Fruit fly (Drosophila melanogaster) whole organism, adult: ENCODE measurements around the gene CG11085.
A peak's percentile ranks its signal among the peaks of the same experiment; 100 is the strongest.

ENCODE experiments used
- CG11617 ChIP-seq: fragments of 200-800 bp; sonication (Bioruptor generic); optimal IDR thresholded peaks from 2 replicates; lab custom pipeline; 2017; ENCODE audit warnings: mild to moderate bottlenecking, missing biosample characterization, missing genetic modification reagents, missing genetic modification characterization
- CG12768 ChIP-seq: fragments of 200-800 bp; sonication (Bioruptor generic); optimal IDR thresholded peaks from 2 replicates; lab custom pipeline; 2017; ENCODE audit warnings: missing biosample characterization, missing genetic modification characterization, mild to moderate bottlenecking, moderate library complexity, missing genetic modification reagents
- CG14711 ChIP-seq: fragments of 200-800 bp; sonication (Bioruptor generic); optimal IDR thresholded peaks from 2 replicates; lab custom pipeline; 2018; ENCODE audit warnings: missing biosample characterization, mild to moderate bottlenecking, missing genetic modification characterization, moderate library complexity
- CG1620 ChIP-seq: fragments of 200-800 bp; sonication (Bioruptor generic); optimal IDR thresholded peaks from 2 replicates; lab custom pipeline; 2016; ENCODE audit warnings: missing biosample characterization, missing genetic modification characterization
- CG33017 ChIP-seq: fragments of 200-800 bp; sonication (Bioruptor generic); optimal IDR thresholded peaks from 2 replicates; lab custom pipeline; 2018; ENCODE audit warnings: missing biosample characterization, mild to moderate bottlenecking, missing genetic modification characterization, moderate library complexity
- CG5204 ChIP-seq: fragments of 200-800 bp; sonication (Bioruptor generic); optimal IDR thresholded peaks from 2 replicates; lab custom pipeline; 2016; ENCODE audit warnings: missing biosample characterization, missing genetic modification characterization
- CG7045 ChIP-seq: fragments of 200-800 bp; sonication (Bioruptor generic); optimal IDR thresholded peaks from 2 replicates; lab custom pipeline; 2017; ENCODE audit warnings: missing biosample characterization, mild to moderate bottlenecking, missing genetic modification characterization
- CG7101 ChIP-seq: fragments of 200-800 bp; sonication (Bioruptor generic); optimal IDR thresholded peaks from 2 replicates; lab custom pipeline; 2018; ENCODE audit warnings: missing biosample characterization, mild to moderate bottlenecking, missing genetic modification characterization, moderate library complexity
- Clk ChIP-seq: fragments of 200-800 bp; sonication (Bioruptor generic); optimal IDR thresholded peaks from 2 replicates; lab custom pipeline; 2017; ENCODE audit warnings: missing biosample characterization, missing genetic modification characterization
- Crg-1 ChIP-seq: fragments of 200-800 bp; sonication (Bioruptor generic); optimal IDR thresholded peaks from 2 replicates; lab custom pipeline; 2016; ENCODE audit warnings: missing biosample characterization, missing genetic modification characterization
- Hr96 ChIP-seq: fragments of 200-800 bp; sonication (Bioruptor generic); optimal IDR thresholded peaks from 2 replicates; lab custom pipeline; 2016; ENCODE audit warnings: missing biosample characterization, missing genetic modification characterization
- Mnt ChIP-seq: fragments of 200-800 bp; sonication (Bioruptor generic); optimal IDR thresholded peaks from 2 replicates; lab custom pipeline; 2016; ENCODE audit warnings: missing biosample characterization, mild to moderate bottlenecking, missing genetic modification characterization
- bab1 ChIP-seq: fragments of 200-800 bp; sonication (Bioruptor generic); optimal IDR thresholded peaks from 3 replicates; lab custom pipeline; 2019; ENCODE audit warnings: missing biosample characterization, mild to moderate bottlenecking, missing genetic modification characterization, moderate library complexity
- cic ChIP-seq: fragments of 200-800 bp; sonication (Bioruptor generic); optimal IDR thresholded peaks from 2 replicates; lab custom pipeline; 2017; ENCODE audit warnings: missing biosample characterization, mild to moderate bottlenecking, missing genetic modification characterization, moderate library complexity
- cnc ChIP-seq, 2 experiments: fragments of >200 bp; optimal IDR thresholded peaks; 2 replicates each; lab custom pipeline; 2017
- kay ChIP-seq: fragments of 200-800 bp; sonication (Bioruptor generic); peaks from one replicate; lab custom pipeline; 2016; ENCODE audit warnings: missing biosample characterization, missing genetic modification characterization, borderline replicate concordance
- ovo ChIP-seq: fragments of 200-800 bp; sonication (Bioruptor generic); optimal IDR thresholded peaks from 2 replicates; lab custom pipeline; 2016; ENCODE audit warnings: missing biosample characterization, missing genetic modification characterization
- pad ChIP-seq: fragments of 200-800 bp; sonication (Bioruptor generic); optimal IDR thresholded peaks from 3 replicates; lab custom pipeline; 2017; ENCODE audit warnings: missing biosample characterization, missing genetic modification characterization, mild to moderate bottlenecking, moderate library complexity, missing genetic modification reagents
- tj ChIP-seq: fragments of 200-800 bp; sonication (Bioruptor generic); optimal IDR thresholded peaks from 3 replicates; lab custom pipeline; 2017; ENCODE audit warnings: missing biosample characterization, mild to moderate bottlenecking, missing genetic modification characterization, moderate library complexity
- toe ChIP-seq: fragments of 200-800 bp; sonication (Bioruptor generic); optimal IDR thresholded peaks from 2 replicates; lab custom pipeline; 2016; ENCODE audit warnings: missing biosample characterization, missing genetic modification characterization

The CG11085 gene

dm6 chrX:12633992-12634391 lies 17.9 kb downstream of the CG11085 start:
- TF ChIP-seq CG1620 (GFP tag; lab: Kevin White, UChicago): no peak
- TF ChIP-seq CG5204 (GFP tag; lab: Kevin White, UChicago): no peak
- TF ChIP-seq ovo (GFP tag; lab: Kevin White, UChicago): no peak
- TF ChIP-seq Crg-1: no peak
- no peak for TF ChIP-seq CG7045 (GFP tag; lab: Kevin White, UChicago)
- TF ChIP-seq CG11617 (GFP tag; lab: Kevin White, UChicago): no peak
- no peak for TF ChIP-seq toe (GFP tag; lab: Kevin White, UChicago)
- TF ChIP-seq cnc (optimal IDR thresholded peaks at IDR 0.05; lab: Kevin White, UChicago): no peak
- no peak for TF ChIP-seq CG7101 (tag; lab: Kevin White, UChicago)
- TF ChIP-seq tj (GFP tag; lab: Kevin White, UChicago): no peak
- no peak for TF ChIP-seq bab1 (GFP tag; lab: Kevin White, UChicago)
- TF ChIP-seq CG14711: no peak
- no peak for TF ChIP-seq cic
- TF ChIP-seq pad (GFP tag; lab: Kevin White, UChicago): no peak
- no peak for TF ChIP-seq CG33017 (tag; lab: Kevin White, UChicago)
- no peak for TF ChIP-seq Mnt (GFP tag; lab: Kevin White, UChicago)
- no peak for TF ChIP-seq CG12768 (GFP tag; lab: Kevin White, UChicago)
- no peak for TF ChIP-seq kay (GFP tag; lab: Kevin White, UChicago)

- TF ChIP-seq Clk: no peak
- TF ChIP-seq kay (GFP tag; lab: Kevin White, UChicago): peak; percentile 44
- TF ChIP-seq CG14711: no peak
Observed at dm6 chrX:12645361-12645760, 29.2 kb downstream of the CG11085 start.

dm6 chrX:12651613-12652012 lies 35.5 kb downstream of the CG11085 start:
- TF ChIP-seq CG11617 (GFP tag; lab: Kevin White, UChicago): no peak
- no peak for TF ChIP-seq cnc (optimal IDR thresholded peaks at IDR 0.05; lab: Kevin White, UChicago)
- no peak for TF ChIP-seq cic
- no peak for TF ChIP-seq Crg-1
- TF ChIP-seq Clk: no peak
- TF ChIP-seq Hr96: no peak
- no peak for TF ChIP-seq tj (GFP tag; lab: Kevin White, UChicago)
- TF ChIP-seq Mnt (GFP tag; lab: Kevin White, UChicago): no peak
- no peak for TF ChIP-seq CG7101 (tag; lab: Kevin White, UChicago)
- no peak for TF ChIP-seq pad (GFP tag; lab: Kevin White, UChicago)

dm6 chrX:12653574-12653973 lies 37.5 kb downstream of the CG11085 start, which contains the start of gene CkIalpha:
Gene CkIalpha, plus strand, starts transcription at chrX:12653626.
- TF ChIP-seq pad (GFP tag; lab: Kevin White, UChicago) (peak; percentile 54), CG7045 (GFP tag; lab: Kevin White, UChicago) (no peak), Hr96 (no peak), bab1 (GFP tag; lab: Kevin White, UChicago) (peak; percentile 85), Mnt (GFP tag; lab: Kevin White, UChicago) (peak; percentile 82), CG12768 (GFP tag; lab: Kevin White, UChicago) (peak; percentile 31), cnc (optimal IDR thresholded peaks at IDR 0.05; lab: Kevin White, UChicago) (no peak), CG33017 (tag; lab: Kevin White, UChicago) (no peak), CG14711 (peak; percentile 36), ovo (GFP tag; lab: Kevin White, UChicago) (peak; percentile 64), Clk (peak; percentile 12), cic (peak; percentile 35), toe (GFP tag; lab: Kevin White, UChicago) (peak; percentile 61), CG11617 (GFP tag; lab: Kevin White, UChicago) (no peak), tj (GFP tag; lab: Kevin White, UChicago) (peak; percentile 60), CG1620 (GFP tag; lab: Kevin White, UChicago) (peak; percentile 91), CG5204 (GFP tag; lab: Kevin White, UChicago) (no peak), kay (GFP tag; lab: Kevin White, UChicago) (no peak), Crg-1 (peak; percentile 84), CG7101 (tag; lab: Kevin White, UChicago) (peak; percentile 80)

dm6 chrX:12654288-12654729 lies 38.2 kb downstream of the CG11085 start:
- no peak for TF ChIP-seq toe (GFP tag; lab: Kevin White, UChicago)
- peak; percentile 26 for TF ChIP-seq CG11617 (GFP tag; lab: Kevin White, UChicago)
- TF ChIP-seq CG7045 (GFP tag; lab: Kevin White, UChicago): no peak
- TF ChIP-seq cnc (optimal IDR thresholded peaks at IDR 0.05; lab: Kevin White, UChicago): no peak
- peak; percentile 97 for TF ChIP-seq kay (GFP tag; lab: Kevin White, UChicago)
- peak; percentile 58 for TF ChIP-seq Crg-1
- TF ChIP-seq CG1620 (GFP tag; lab: Kevin White, UChicago): peak; percentile 36
- TF ChIP-seq pad (GFP tag; lab: Kevin White, UChicago): peak; percentile 96
- TF ChIP-seq tj (GFP tag; lab: Kevin White, UChicago): peak; percentile 51
- peak; percentile 84 for TF ChIP-seq cic
- TF ChIP-seq CG14711: peak; percentile 29
- TF ChIP-seq CG33017 (tag; lab: Kevin White, UChicago): peak; percentile 27
- TF ChIP-seq ovo (GFP tag; lab: Kevin White, UChicago): peak; percentile 51
- no peak for TF ChIP-seq Clk
- peak; percentile 54 for TF ChIP-seq bab1 (GFP tag; lab: Kevin White, UChicago)
- peak; percentile 45 for TF ChIP-seq CG7101 (tag; lab: Kevin White, UChicago)
- TF ChIP-seq CG12768 (GFP tag; lab: Kevin White, UChicago): no peak
- peak; percentile 75 for TF ChIP-seq Mnt (GFP tag; lab: Kevin White, UChicago)
- TF ChIP-seq CG5204 (GFP tag; lab: Kevin White, UChicago): no peak
- TF ChIP-seq Hr96: no peak
